Worm (Caenorhabditis elegans): ENCODE data around the gene math-45.

Gene math-45

DNA sequence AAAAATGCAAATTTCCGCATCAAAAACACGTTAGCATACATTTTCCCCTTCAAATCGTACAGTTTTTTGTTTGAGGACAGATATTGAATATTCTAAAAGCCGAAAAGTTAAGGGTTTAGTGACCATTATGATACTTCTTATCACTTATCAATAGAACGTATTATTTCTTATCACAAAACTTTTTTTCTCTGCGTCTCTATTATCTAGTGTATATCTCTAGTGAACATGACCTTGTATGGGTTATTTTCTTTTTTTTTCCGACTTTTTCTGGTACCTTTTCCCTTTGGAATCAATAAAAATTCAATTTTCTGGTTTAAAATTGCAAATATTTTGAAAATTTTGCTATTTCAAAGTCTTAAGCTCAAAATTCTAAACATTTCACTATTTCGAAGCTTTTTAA lies 13.6 kb downstream of the math-45 start:
- TF ChIP-seq ceh-13 (GFP tag; optimal IDR thresholded peaks at IDR 0.05) (no peak), pes-1 (GFP tag; IDR thresholded peaks at IDR 0.05) (no peak), aly-1 (tag; optimal IDR thresholded peaks at IDR 0.05) (no peak), hmg-4 (GFP tag; optimal IDR thresholded peaks at IDR 0.05) (no peak), scrt-1 (GFP tag; IDR thresholded peaks at IDR 0.05) (no peak), flt-1 (GFP tag; IDR thresholded peaks at IDR 0.05) (no peak), tbx-11 (GFP tag; IDR thresholded peaks at IDR 0.05) (no peak), tbx-37 (GFP tag; conservative IDR thresholded peaks at IDR 0.05) (no peak), ets-7 (tag; optimal IDR thresholded peaks at IDR 0.05) (no peak), ama-1 (optimal IDR thresholded peaks at IDR 0.05) (no peak), ceh-36 (tag; optimal IDR thresholded peaks at IDR 0.05) (no peak), B0310.2 (tag; optimal IDR thresholded peaks at IDR 0.05) (no peak), F13C5.2 (tag; optimal IDR thresholded peaks at IDR 0.05) (no peak), sea-1 (GFP tag; conservative IDR thresholded peaks at IDR 0.05) (no peak), hnd-1 (tag; optimal IDR thresholded peaks at IDR 0.05) (no peak), hmbx-1 (tag; optimal IDR thresholded peaks at IDR 0.05) (no peak), tra-4 (tag; optimal IDR thresholded peaks at IDR 0.05) (no peak)

- TF ChIP-seq sea-1 (GFP tag; conservative IDR thresholded peaks at IDR 0.05) (0 out of 2 replicates have a peak, but pooled peaks have one; percentile 21), ceh-13 (GFP tag; optimal IDR thresholded peaks at IDR 0.05) (no peak), ama-1 (optimal IDR thresholded peaks at IDR 0.05) (no peak), hmg-4 (GFP tag; optimal IDR thresholded peaks at IDR 0.05) (peak; percentile 49)
Observed at ce11 chrII:1501614-1502355, 15.5 kb downstream of the math-45 start.

DNA sequence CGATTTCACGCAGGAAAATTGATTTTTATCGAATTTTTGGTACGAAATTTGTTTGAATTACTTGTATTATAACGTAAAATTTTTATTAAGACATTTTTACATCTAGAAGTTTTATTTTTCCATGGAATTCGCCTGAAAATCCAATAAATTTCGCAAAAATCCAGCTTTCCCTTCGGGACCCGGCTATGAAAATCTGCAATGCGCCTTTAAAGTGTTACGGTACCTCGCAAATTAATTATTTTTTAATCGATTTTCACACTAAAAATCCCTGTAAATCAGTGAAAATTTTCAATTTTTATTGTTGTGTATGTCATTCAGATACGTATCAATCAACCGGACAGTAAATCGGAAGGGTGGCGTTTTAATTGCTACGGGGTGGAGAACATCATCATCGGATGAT lies 16.3 kb downstream of the math-45 start:
- TF ChIP-seq hmbx-1 (tag; optimal IDR thresholded peaks at IDR 0.05) (no peak), ceh-13 (GFP tag; optimal IDR thresholded peaks at IDR 0.05) (no peak), hmg-4 (GFP tag; optimal IDR thresholded peaks at IDR 0.05) (no peak), ceh-36 (tag; optimal IDR thresholded peaks at IDR 0.05) (no peak)

ce11 chrII:1500286-1500840 lies 16.9 kb downstream of the math-45 start, which contains the start of gene emc-1:
Gene emc-1 (minus strand): TSS chrII:1500330.
- no peak for TF ChIP-seq pes-1 (GFP tag; IDR thresholded peaks at IDR 0.05)
- TF ChIP-seq hnd-1 (tag; optimal IDR thresholded peaks at IDR 0.05) = no peak
- TF ChIP-seq tbx-11 (GFP tag; IDR thresholded peaks at IDR 0.05) = no peak
- TF ChIP-seq ceh-36 (tag; optimal IDR thresholded peaks at IDR 0.05) = no peak
- no peak for TF ChIP-seq F13C5.2 (tag; optimal IDR thresholded peaks at IDR 0.05)
- TF ChIP-seq tbx-37 (GFP tag; conservative IDR thresholded peaks at IDR 0.05) = no peak
- TF ChIP-seq scrt-1 (GFP tag; IDR thresholded peaks at IDR 0.05) = no peak
- TF ChIP-seq ceh-13 (GFP tag; optimal IDR thresholded peaks at IDR 0.05) = no peak
- TF ChIP-seq tra-4 (tag; optimal IDR thresholded peaks at IDR 0.05) = no peak
- no peak for TF ChIP-seq aly-1 (tag; optimal IDR thresholded peaks at IDR 0.05)

DNA sequence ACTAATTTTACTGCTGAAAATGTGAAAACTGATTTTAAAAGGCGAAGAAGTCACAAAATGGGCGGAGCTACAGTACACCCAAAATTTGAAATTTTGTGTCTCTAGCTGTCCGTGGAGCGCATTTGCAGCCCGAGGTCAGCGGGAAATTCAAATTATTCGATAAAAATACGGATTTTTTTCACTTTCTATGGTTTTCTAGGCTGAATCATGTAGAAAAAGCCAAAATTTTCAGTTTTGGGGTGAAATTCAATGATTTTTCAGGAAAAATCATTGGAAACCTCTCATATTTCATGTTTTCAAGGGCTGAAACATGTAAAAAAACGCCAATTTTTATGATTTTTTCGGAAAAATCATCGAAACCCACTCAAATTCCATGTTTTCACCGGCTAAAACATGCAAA lies 26.4 kb downstream of the math-45 start:
- TF ChIP-seq tra-4 (tag; optimal IDR thresholded peaks at IDR 0.05) = no peak
- no peak for TF ChIP-seq ama-1 (optimal IDR thresholded peaks at IDR 0.05)
- no peak for TF ChIP-seq sea-1 (GFP tag; conservative IDR thresholded peaks at IDR 0.05)
- no peak for TF ChIP-seq tbx-37 (GFP tag; conservative IDR thresholded peaks at IDR 0.05)
- TF ChIP-seq scrt-1 (GFP tag; IDR thresholded peaks at IDR 0.05) = no peak
- TF ChIP-seq F13C5.2 (tag; optimal IDR thresholded peaks at IDR 0.05) = no peak
- TF ChIP-seq aly-1 (tag; optimal IDR thresholded peaks at IDR 0.05) = no peak
- no peak for TF ChIP-seq tbx-11 (GFP tag; IDR thresholded peaks at IDR 0.05)
- TF ChIP-seq ets-7 (tag; optimal IDR thresholded peaks at IDR 0.05) = no peak
- no peak for TF ChIP-seq flt-1 (GFP tag; IDR thresholded peaks at IDR 0.05)
- no peak for TF ChIP-seq ceh-36 (tag; optimal IDR thresholded peaks at IDR 0.05)
- TF ChIP-seq hmg-4 (GFP tag; optimal IDR thresholded peaks at IDR 0.05) = no peak
- no peak for TF ChIP-seq B0310.2 (tag; optimal IDR thresholded peaks at IDR 0.05)
- no peak for TF ChIP-seq hmbx-1 (tag; optimal IDR thresholded peaks at IDR 0.05)

ce11 chrII:1482419-1482818 lies 34.8 kb downstream of the math-45 start:
- TF ChIP-seq flt-1 (GFP tag; IDR thresholded peaks at IDR 0.05) (no peak), aly-1 (tag; optimal IDR thresholded peaks at IDR 0.05) (no peak), pes-1 (GFP tag; IDR thresholded peaks at IDR 0.05) (no peak), hmbx-1 (tag; optimal IDR thresholded peaks at IDR 0.05) (no peak), scrt-1 (GFP tag; IDR thresholded peaks at IDR 0.05) (no peak), ets-7 (tag; optimal IDR thresholded peaks at IDR 0.05) (no peak), F13C5.2 (tag; optimal IDR thresholded peaks at IDR 0.05) (no peak), ceh-13 (GFP tag; optimal IDR thresholded peaks at IDR 0.05) (no peak)

- no peak for TF ChIP-seq F13C5.2 (tag; optimal IDR thresholded peaks at IDR 0.05)
- TF ChIP-seq ama-1 (optimal IDR thresholded peaks at IDR 0.05) = no peak
- no peak for TF ChIP-seq ceh-13 (GFP tag; optimal IDR thresholded peaks at IDR 0.05)
- TF ChIP-seq tra-4 (tag; optimal IDR thresholded peaks at IDR 0.05) = no peak
- TF ChIP-seq hmg-4 (GFP tag; optimal IDR thresholded peaks at IDR 0.05) = no peak
- no peak for TF ChIP-seq ets-7 (tag; optimal IDR thresholded peaks at IDR 0.05)
- no peak for TF ChIP-seq pes-1 (GFP tag; IDR thresholded peaks at IDR 0.05)
- no peak for TF ChIP-seq tbx-11 (GFP tag; IDR thresholded peaks at IDR 0.05)
- TF ChIP-seq scrt-1 (GFP tag; IDR thresholded peaks at IDR 0.05) = no peak
- no peak for TF ChIP-seq hnd-1 (tag; optimal IDR thresholded peaks at IDR 0.05)
- no peak for TF ChIP-seq hmbx-1 (tag; optimal IDR thresholded peaks at IDR 0.05)
- no peak for TF ChIP-seq tbx-37 (GFP tag; conservative IDR thresholded peaks at IDR 0.05)
- TF ChIP-seq flt-1 (GFP tag; IDR thresholded peaks at IDR 0.05) = no peak
- no peak for TF ChIP-seq B0310.2 (tag; optimal IDR thresholded peaks at IDR 0.05)
- TF ChIP-seq aly-1 (tag; optimal IDR thresholded peaks at IDR 0.05) = no peak
Observed at ce11 chrII:1481660-1482059, 35.6 kb downstream of the math-45 start.
